Worm (Caenorhabditis elegans) whole organism, late embryonic: ENCODE data around the gene srh-71.

ENCODE experiments used
- ama-1 ChIP-seq: fragments of 150-350 bp; optimal IDR thresholded peaks from 2 replicates; lab custom pipeline; 2014
- dve-1 ChIP-seq: sonication (generic microtip); optimal IDR thresholded peaks from 2 replicates; lab custom pipeline; 2017; ENCODE audit warnings: antibody characterized with exemption, mild to moderate bottlenecking, missing genetic modification characterization, missing compliant biosample characterization
- elt-2 ChIP-seq: sonication (generic microtip); optimal IDR thresholded peaks from 2 replicates; lab custom pipeline; 2016; ENCODE audit warnings: missing genetic modification reagents, missing genetic modification characterization, missing compliant biosample characterization
- gmeb-2 ChIP-seq: sonication (generic microtip); optimal IDR thresholded peaks from 2 replicates; lab custom pipeline; 2016; ENCODE audit warnings: missing genetic modification characterization, inconsistent platforms, missing compliant biosample characterization
- hlh-13 ChIP-seq: fragments of 200-800 bp; sonication (Bioruptor generic); optimal IDR thresholded peaks from 2 replicates; lab custom pipeline; 2018; ENCODE audit warnings: mild to moderate bottlenecking, missing genetic modification characterization, missing compliant biosample characterization
- pag-3 ChIP-seq: sonication (generic microtip); optimal IDR thresholded peaks from 2 replicates; lab custom pipeline; 2016; ENCODE audit warnings: missing compliant biosample characterization, missing genetic modification characterization, borderline replicate concordance
- pha-2 ChIP-seq: sonication (generic microtip); optimal IDR thresholded peaks from 2 replicates; lab custom pipeline; 2017; ENCODE audit warnings: mild to moderate bottlenecking, missing genetic modification characterization, missing compliant biosample characterization
- rnt-1 ChIP-seq: sonication (generic microtip); optimal IDR thresholded peaks from 2 replicates; lab custom pipeline; 2016; ENCODE audit warnings: missing genetic modification characterization, missing compliant biosample characterization

DNA sequence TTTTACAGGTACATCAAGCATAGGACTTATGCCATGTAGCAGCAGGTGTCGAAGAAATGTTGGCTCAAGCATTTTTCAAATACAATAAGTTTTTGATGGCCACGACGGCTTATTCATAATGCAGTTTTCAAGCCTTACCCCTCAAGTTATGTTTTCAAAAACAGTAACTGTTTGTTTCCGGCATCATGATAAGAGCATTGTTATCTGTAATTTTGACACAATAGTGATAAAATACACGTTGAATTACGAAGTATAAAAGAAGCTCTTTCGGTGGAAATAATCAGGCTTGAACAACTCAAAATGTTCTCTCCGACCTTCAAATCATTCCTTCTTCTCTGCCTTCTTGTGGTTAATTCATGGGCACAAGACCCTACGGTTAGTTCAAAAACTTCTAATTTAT is 21.3 kb upstream of the srh-71 start, which contains the start of gene clec-121:
- no peak for TF ChIP-seq dve-1 (tag; lab: Kevin White, UChicago)
- no peak for TF ChIP-seq ama-1
- no peak for TF ChIP-seq pag-3 (tag; lab: Kevin White, UChicago)
- no peak for TF ChIP-seq gmeb-2 (tag; lab: Kevin White, UChicago)
- TF ChIP-seq hlh-13 (GFP tag; lab: Kevin White, UChicago) = no peak
- TF ChIP-seq elt-2 (tag; lab: Kevin White, UChicago) = no peak
- TF ChIP-seq pha-2 (tag; lab: Kevin White, UChicago) = no peak
- TF ChIP-seq rnt-1 (tag; lab: Kevin White, UChicago) = no peak
